Fruit fly (Drosophila melanogaster) whole organism, embryonic: Measurements from ENCODE around the gene CG11251.

Experiments
- CG31441 ChIP-seq: fragments of 200-800 bp; sonication (Bioruptor generic); IDR thresholded peaks from 2 replicates; pipeline ENCODE4 v1.3.6; 2022; ENCODE audit warnings: missing biosample characterization, missing genetic modification characterization
- CG4707 ChIP-seq: fragments of 200-800 bp; sonication (Bioruptor generic); optimal IDR thresholded peaks from 2 replicates; lab custom pipeline; 2018; ENCODE audit warnings: missing biosample characterization, mild to moderate bottlenecking, missing genetic modification characterization, moderate library complexity
- bcd ChIP-seq: fragments of 200-800 bp; sonication (Bioruptor generic); optimal IDR thresholded peaks from 2 replicates; lab custom pipeline; 2017; ENCODE audit warnings: missing biosample characterization, mild to moderate bottlenecking, missing genetic modification characterization
- luna ChIP-seq: fragments of 200-800 bp; sonication (Bioruptor generic); optimal IDR thresholded peaks from 2 replicates; lab custom pipeline; 2016; ENCODE audit warnings: missing biosample characterization, missing genetic modification characterization

- TF ChIP-seq CG31441 (GFP tag; lab: Robert Waterston, UW) (no peak), CG4707 (no peak), bcd (GFP tag; lab: Kevin White, UChicago) (no peak), luna (GFP tag; lab: Kevin White, UChicago) (no peak)
Measured at dm6 chr3L:13133140-13133539, 43.4 kb upstream of the CG11251 start.
